Fruit fly (Drosophila melanogaster): Measurements from ENCODE around the gene mor.

Gene mor

DNA sequence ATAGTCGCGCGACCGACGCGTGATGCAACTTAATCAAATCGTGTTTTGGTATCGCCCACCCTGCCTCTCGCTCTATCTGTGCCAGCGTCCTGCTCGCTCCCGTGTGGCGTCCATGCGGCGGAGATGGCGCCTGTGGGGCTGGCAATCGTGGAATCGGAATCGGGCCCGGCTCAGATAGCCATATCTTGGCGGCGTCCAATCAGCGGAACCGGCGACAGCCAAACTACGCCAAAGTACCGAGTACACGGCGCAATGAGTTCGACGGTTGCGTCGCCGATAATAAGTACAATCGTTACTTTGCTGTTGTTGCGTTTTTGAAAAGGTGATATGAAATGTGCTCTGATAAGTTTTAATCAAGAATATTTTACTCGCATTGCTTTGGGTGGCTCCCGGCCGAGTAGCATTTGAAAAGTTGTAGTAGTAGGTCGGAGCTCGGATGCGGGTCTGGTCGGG, 13.1 kb upstream of the mor start, which contains the start of gene srp:
srp (plus strand) TSS at position 391 of the 453 bp plus-strand sequence.
- peak; percentile 99 for TF ChIP-seq GATAe (GFP tag; conservative IDR thresholded peaks at IDR 0.05)
- no peak for TF ChIP-seq kni (GFP tag; optimal IDR thresholded peaks at IDR 0.05)
- no peak for TF ChIP-seq psq (GFP tag; optimal IDR thresholded peaks at IDR 0.05)
- TF ChIP-seq CG9215 (GFP tag; IDR thresholded peaks at IDR 0.05): no peak
- no peak for TF ChIP-seq Aef1 (GFP tag; IDR thresholded peaks at IDR 0.05)
- TF ChIP-seq Ravus (GFP tag; IDR thresholded peaks at IDR 0.05): no peak
- peak; percentile 90 for TF ChIP-seq exex (tag; optimal IDR thresholded peaks at IDR 0.05)
- no peak for TF ChIP-seq gro (GFP tag; optimal IDR thresholded peaks at IDR 0.05)
- no peak for TF ChIP-seq CG3838 (GFP tag; optimal IDR thresholded peaks at IDR 0.05)
- no peak for TF ChIP-seq dmrt99B (tag; optimal IDR thresholded peaks at IDR 0.05)
- no peak for TF ChIP-seq CTCF (GFP tag; optimal IDR thresholded peaks at IDR 0.05)
- no peak for TF ChIP-seq HmgD (GFP tag; optimal IDR thresholded peaks at IDR 0.05)
- TF ChIP-seq CG14014 (GFP tag; IDR thresholded peaks at IDR 0.05): 0 out of 2 replicates have a peak, but pooled peaks have one; percentile 10
- TF ChIP-seq Atf-2 (GFP tag; optimal IDR thresholded peaks at IDR 0.05): no peak
- no peak for TF ChIP-seq CG7963 (GFP tag; IDR thresholded peaks at IDR 0.05; ENCODE audit: partially characterized antibody)
- no peak for TF ChIP-seq CG17829 (tag; optimal IDR thresholded peaks at IDR 0.05)
- no peak for TF ChIP-seq her (GFP tag; optimal IDR thresholded peaks at IDR 0.05)
- TF ChIP-seq CG17802 (tag; optimal IDR thresholded peaks at IDR 0.05): no peak
- no peak for TF ChIP-seq Mrtf (GFP tag; IDR thresholded peaks at IDR 0.05)
- no peak for TF ChIP-seq gsb (GFP tag; IDR thresholded peaks at IDR 0.05)
- TF ChIP-seq hth (optimal IDR thresholded peaks at IDR 0.05): no peak
- no peak for TF ChIP-seq CG8388 (GFP tag; optimal IDR thresholded peaks at IDR 0.05)
- TF ChIP-seq CG42726 (GFP tag; IDR thresholded peaks at IDR 0.05; ENCODE audit: partially characterized antibody): no peak
- TF ChIP-seq CG15073 (GFP tag; optimal IDR thresholded peaks at IDR 0.05): no peak
- no peak for TF ChIP-seq E2f2 (GFP tag; IDR thresholded peaks at IDR 0.05)
- TF ChIP-seq Hey (tag; optimal IDR thresholded peaks at IDR 0.05): peak; percentile 9
- TF ChIP-seq CG10543 (GFP tag; optimal IDR thresholded peaks at IDR 0.05): peak; percentile 80
- TF ChIP-seq crol (GFP tag; IDR thresholded peaks at IDR 0.05): peak; percentile 13; the same call in 1 of the 2 replicates
- peak; percentile 91 for TF ChIP-seq sug (tag; optimal IDR thresholded peaks at IDR 0.05)
- peak; percentile 88 for TF ChIP-seq CG34376 (GFP tag; optimal IDR thresholded peaks at IDR 0.05)
- peak; percentile 57 for TF ChIP-seq shn (GFP tag; optimal IDR thresholded peaks at IDR 0.05)
- no peak for TF ChIP-seq zen (tag; optimal IDR thresholded peaks at IDR 0.05)
- peak; percentile 49 for TF ChIP-seq CG12155 (GFP tag; optimal IDR thresholded peaks at IDR 0.05)
- peak; percentile 7 for TF ChIP-seq HmgZ (tag; optimal IDR thresholded peaks at IDR 0.05)
- no peak for TF ChIP-seq ab (GFP tag; optimal IDR thresholded peaks at IDR 0.05)
- no peak for TF ChIP-seq tio (GFP tag; optimal IDR thresholded peaks at IDR 0.05)
- peak; percentile 96 for TF ChIP-seq grn (GFP tag; optimal IDR thresholded peaks at IDR 0.05)
- no peak for TF ChIP-seq CG3847 (GFP tag; IDR thresholded peaks at IDR 0.05)
- TF ChIP-seq B-H2 (GFP tag; optimal IDR thresholded peaks at IDR 0.05): no peak
- TF ChIP-seq Sox102F (GFP tag; optimal IDR thresholded peaks at IDR 0.05): no peak
- no peak for TF ChIP-seq scrt (GFP tag; optimal IDR thresholded peaks at IDR 0.05)
- peak; percentile 100 for TF ChIP-seq cwo (GFP tag; optimal IDR thresholded peaks at IDR 0.05)
- no peak for TF ChIP-seq kay (GFP tag; optimal IDR thresholded peaks at IDR 0.05)
- TF ChIP-seq CG14667 (GFP tag; IDR thresholded peaks at IDR 0.05): no peak
- peak; percentile 16; the same call in 1 of the 2 replicates for TF ChIP-seq Adf1 (GFP tag; IDR thresholded peaks at IDR 0.05)
- TF ChIP-seq CG7357 (GFP tag; IDR thresholded peaks at IDR 0.05): no peak
- no peak for TF ChIP-seq Sox100B (GFP tag; optimal IDR thresholded peaks at IDR 0.05)
- peak; percentile 86 for TF ChIP-seq mirr (GFP tag; optimal IDR thresholded peaks at IDR 0.05)
- peak; percentile 49 for TF ChIP-seq sd (tag; optimal IDR thresholded peaks at IDR 0.05)
- TF ChIP-seq phol (tag; optimal IDR thresholded peaks at IDR 0.05): no peak
- TF ChIP-seq ewg (GFP tag; optimal IDR thresholded peaks at IDR 0.05): no peak
- TF ChIP-seq CG1832 (GFP tag; optimal IDR thresholded peaks at IDR 0.05): peak; percentile 55

Data from whole organism, embryonic.